Fruit fly (Drosophila melanogaster) whole organism, embryonic: ENCODE results near the gene Elp4.

Source experiments
- Abd-B ChIP-seq: fragments of 200-800 bp; sonication (Bioruptor generic); optimal IDR thresholded peaks from 2 replicates; lab custom pipeline; 2018; ENCODE audit warnings: missing biosample characterization, mild to moderate bottlenecking, missing genetic modification characterization, moderate library complexity
- CG12299 ChIP-seq: fragments of 200-800 bp; sonication (Bioruptor generic); optimal IDR thresholded peaks from 2 replicates; lab custom pipeline; 2018; ENCODE audit warnings: missing biosample characterization, mild to moderate bottlenecking, missing genetic modification characterization
- CG13775 ChIP-seq: fragments of 200-800 bp; sonication (Bioruptor generic); optimal IDR thresholded peaks from 3 replicates; lab custom pipeline; 2017; ENCODE audit warnings: missing biosample characterization, mild to moderate bottlenecking, missing genetic modification characterization
- CG14050 ChIP-seq: fragments of 200-800 bp; sonication (Bioruptor generic); IDR thresholded peaks from 3 replicates; pipeline ENCODE4 v1.3.6; 2022; ENCODE audit warnings: missing biosample characterization, missing genetic modification characterization
- CG1529 ChIP-seq: fragments of 200-800 bp; sonication (Bioruptor generic); optimal IDR thresholded peaks from 3 replicates; lab custom pipeline; 2018; ENCODE audit warnings: missing biosample characterization, missing genetic modification characterization
- CG15479 ChIP-seq: fragments of 200-800 bp; sonication (Bioruptor generic); optimal IDR thresholded peaks from 3 replicates; lab custom pipeline; 2019; ENCODE audit warnings: missing biosample characterization, mild to moderate bottlenecking, missing genetic modification characterization, moderate library complexity
- CG16863 ChIP-seq: fragments of 200-800 bp; sonication (Bioruptor generic); optimal IDR thresholded peaks from 3 replicates; lab custom pipeline; 2016; ENCODE audit warnings: missing biosample characterization, missing genetic modification characterization
- CG17802 ChIP-seq: fragments of 200-800 bp; sonication (Bioruptor generic); optimal IDR thresholded peaks from 2 replicates; lab custom pipeline; 2018; ENCODE audit warnings: missing biosample characterization, mild to moderate bottlenecking, missing genetic modification characterization, moderate library complexity
- CG18599 ChIP-seq: fragments of 200-800 bp; sonication (Bioruptor generic); optimal IDR thresholded peaks from 3 replicates; lab custom pipeline; 2017; ENCODE audit warnings: missing biosample characterization, missing genetic modification characterization, mild to moderate bottlenecking, moderate library complexity, missing genetic modification reagents
- CG18619 ChIP-seq: fragments of 200-800 bp; sonication (Bioruptor generic); optimal IDR thresholded peaks from 3 replicates; lab custom pipeline; 2017; ENCODE audit warnings: missing biosample characterization, mild to moderate bottlenecking, missing genetic modification characterization
- CG2875 ChIP-seq: fragments of 200-800 bp; sonication (Bioruptor generic); optimal IDR thresholded peaks from 2 replicates; lab custom pipeline; 2017; ENCODE audit warnings: missing biosample characterization, mild to moderate bottlenecking, missing genetic modification characterization, missing genetic modification reagents
- CG3163 ChIP-seq: fragments of 200-800 bp; sonication (Bioruptor generic); optimal IDR thresholded peaks from 3 replicates; lab custom pipeline; 2016; ENCODE audit warnings: missing biosample characterization, missing genetic modification characterization
- CG5953 ChIP-seq: fragments of 200-800 bp; sonication (Bioruptor generic); IDR thresholded peaks from 2 replicates; pipeline ENCODE4 v1.3.6; 2022; ENCODE audit warnings: missing biosample characterization, missing genetic modification characterization
- CG6254 ChIP-seq: fragments of 200-800 bp; sonication (Bioruptor generic); optimal IDR thresholded peaks from 3 replicates; lab custom pipeline; 2017; ENCODE audit warnings: mild to moderate bottlenecking, missing biosample characterization, missing genetic modification reagents, missing genetic modification characterization
- CG7372 ChIP-seq: fragments of 200-800 bp; sonication (Bioruptor generic); IDR thresholded peaks from 2 replicates; pipeline ENCODE4 v1.3.6; 2022; ENCODE audit warnings: missing biosample characterization, missing genetic modification characterization
- CG8290 ChIP-seq, 3 experiments: fragments of 200-800 bp; sonication (Bioruptor generic); optimal IDR thresholded peaks; 2 replicates each; lab custom pipeline; 2016 to 2019; ENCODE audit warnings: missing biosample characterization in 3 of 3, missing genetic modification characterization in 3 of 3, mild to moderate bottlenecking in 2 of 3, moderate library complexity in 1 of 3
- CG9215 ChIP-seq: fragments of 200-800 bp; sonication (Bioruptor generic); IDR thresholded peaks from 2 replicates; pipeline ENCODE4 v1.3.6; 2022; ENCODE audit warnings: missing biosample characterization, missing genetic modification characterization
- Dek ChIP-seq: fragments of 200-800 bp; sonication (Bioruptor generic); optimal IDR thresholded peaks from 3 replicates; lab custom pipeline; 2019; ENCODE audit warnings: missing biosample characterization, mild to moderate bottlenecking, missing genetic modification characterization, moderate library complexity
- Doc3 ChIP-seq: fragments of 200-800 bp; sonication (Bioruptor generic); IDR thresholded peaks from 3 replicates; pipeline ENCODE4 v1.3.6; 2022; ENCODE audit warnings: missing biosample characterization, missing genetic modification characterization; ENCODE audit not compliant: partially characterized antibody
- Elba2 ChIP-seq: fragments of 200-800 bp; sonication (Bioruptor generic); optimal IDR thresholded peaks from 3 replicates; lab custom pipeline; 2016; ENCODE audit warnings: missing biosample characterization, missing genetic modification characterization
- Hmx ChIP-seq: fragments of 200-800 bp; sonication (Bioruptor generic); optimal IDR thresholded peaks from 2 replicates; lab custom pipeline; 2016; ENCODE audit warnings: missing biosample characterization, missing genetic modification characterization
- Lim3 ChIP-seq: fragments of 200-800 bp; sonication (Bioruptor generic); IDR thresholded peaks from 2 replicates; pipeline ENCODE4 v1.3.6; 2022; ENCODE audit warnings: missing biosample characterization, missing genetic modification characterization
- Med ChIP-seq: fragments of 200-800 bp; sonication (Bioruptor generic); peaks from one replicate; lab custom pipeline; 2016; ENCODE audit warnings: missing biosample characterization, missing genetic modification characterization, mild to moderate bottlenecking, inconsistent platforms, moderate library complexity
- Neu2 ChIP-seq: fragments of 200-800 bp; sonication (Bioruptor generic); optimal IDR thresholded peaks from 3 replicates; lab custom pipeline; 2016; ENCODE audit warnings: missing biosample characterization, missing genetic modification characterization, borderline replicate concordance
- Oli ChIP-seq: fragments of 200-800 bp; sonication (Bioruptor generic); optimal IDR thresholded peaks from 2 replicates; lab custom pipeline; 2018; ENCODE audit warnings: missing biosample characterization, mild to moderate bottlenecking, missing genetic modification characterization, moderate library complexity
- Trl ChIP-seq, 3 experiments: fragments of >200 bp in 2 of 3; fragments of 200-800 bp in 1 of 3; sonication (Bioruptor generic) in 1 of 3; optimal IDR thresholded peaks; 2 replicates in 1 of 3; 3 replicates in 2 of 3; lab custom pipeline; 2016 to 2017; ENCODE audit warnings: missing biosample characterization in 1 of 3, missing genetic modification characterization in 1 of 3
- amos ChIP-seq: fragments of 200-800 bp; sonication (Bioruptor generic); IDR thresholded peaks from 2 replicates; pipeline ENCODE4 v1.3.6; 2022; ENCODE audit warnings: missing biosample characterization, missing genetic modification characterization; ENCODE audit not compliant: partially characterized antibody
- bowl ChIP-seq: fragments of 200-800 bp; sonication (Bioruptor generic); IDR thresholded peaks from 2 replicates; pipeline ENCODE4 v1.3.6; 2022; ENCODE audit warnings: missing biosample characterization, missing genetic modification characterization
- cg ChIP-seq: fragments of 200-800 bp; sonication (Bioruptor generic); optimal IDR thresholded peaks from 3 replicates; lab custom pipeline; 2019; ENCODE audit warnings: missing biosample characterization, mild to moderate bottlenecking, missing genetic modification characterization, moderate library complexity
- chinmo ChIP-seq: fragments of 200-800 bp; sonication (Bioruptor generic); IDR thresholded peaks from 4 replicates; pipeline ENCODE4 v1.3.6; 2022; ENCODE audit warnings: missing biosample characterization, missing genetic modification characterization; ENCODE audit not compliant: partially characterized antibody
- croc ChIP-seq: fragments of 200-800 bp; sonication (Bioruptor generic); conservative IDR thresholded peaks from 3 replicates; pipeline ENCODE4 v1.3.6; 2022; ENCODE audit warnings: missing biosample characterization, missing genetic modification characterization
- disco-r ChIP-seq: fragments of 200-800 bp; sonication (Bioruptor generic); optimal IDR thresholded peaks from 2 replicates; lab custom pipeline; 2016; ENCODE audit warnings: missing biosample characterization, missing genetic modification characterization
- gce ChIP-seq: fragments of 200-800 bp; sonication (Bioruptor generic); IDR thresholded peaks from 3 replicates; pipeline ENCODE4 v1.3.6; 2022; ENCODE audit warnings: missing biosample characterization, missing genetic modification characterization
- her ChIP-seq: fragments of 200-800 bp; sonication (Bioruptor generic); optimal IDR thresholded peaks from 2 replicates; lab custom pipeline; 2016; ENCODE audit warnings: missing biosample characterization, missing genetic modification characterization
- lab ChIP-seq: fragments of 200-800 bp; sonication (Bioruptor generic); optimal IDR thresholded peaks from 3 replicates; lab custom pipeline; 2017; ENCODE audit warnings: missing biosample characterization, missing genetic modification characterization, mild to moderate bottlenecking, moderate library complexity, missing genetic modification reagents
- mam ChIP-seq: fragments of 200-800 bp; sonication (Bioruptor generic); optimal IDR thresholded peaks from 3 replicates; lab custom pipeline; 2016; ENCODE audit warnings: missing biosample characterization, missing genetic modification characterization
- phol ChIP-seq: fragments of 200-800 bp; sonication (Bioruptor generic); optimal IDR thresholded peaks from 3 replicates; lab custom pipeline; 2018; ENCODE audit warnings: missing biosample characterization, mild to moderate bottlenecking, missing genetic modification characterization, moderate library complexity
- prd ChIP-seq, 3 experiments: fragments of >200 bp in 2 of 3; fragments of 200-800 bp in 1 of 3; sonication (Bioruptor generic) in 1 of 3; optimal IDR thresholded peaks in 2 of 3; IDR thresholded peaks in 1 of 3; 2 replicates in 2 of 3; 3 replicates in 1 of 3; pipeline versions ENCODE4 v1.3.6 to Lab custom; 2017 to 2022; ENCODE audit warnings: missing biosample characterization in 1 of 3, missing genetic modification characterization in 1 of 3
- salm ChIP-seq: fragments of 200-800 bp; sonication (Bioruptor generic); optimal IDR thresholded peaks from 2 replicates; lab custom pipeline; 2018; ENCODE audit warnings: missing biosample characterization, mild to moderate bottlenecking, missing genetic modification characterization
- sd ChIP-seq: fragments of 200-800 bp; sonication (Bioruptor generic); optimal IDR thresholded peaks from 3 replicates; lab custom pipeline; 2018; ENCODE audit warnings: missing biosample characterization, mild to moderate bottlenecking, missing genetic modification characterization, moderate library complexity
- sens-2 ChIP-seq: fragments of 200-800 bp; sonication (Bioruptor generic); IDR thresholded peaks from 2 replicates; pipeline ENCODE4 v1.3.6; 2022; ENCODE audit warnings: missing biosample characterization, missing genetic modification characterization
- sr ChIP-seq: fragments of 200-800 bp; sonication (Bioruptor generic); IDR thresholded peaks from 3 replicates; pipeline ENCODE4 v1.3.6; 2022; ENCODE audit warnings: missing biosample characterization, missing genetic modification characterization
- ssp ChIP-seq: fragments of 200-800 bp; sonication (Bioruptor generic); IDR thresholded peaks from 2 replicates; pipeline ENCODE4 v1.3.6; 2022; ENCODE audit warnings: missing biosample characterization, missing genetic modification characterization
- tll ChIP-seq, 2 experiments: fragments of 200-800 bp in 1 of 2; fragments of >200 bp in 1 of 2; sonication (Bioruptor generic) in 1 of 2; optimal IDR thresholded peaks; 2 replicates each; lab custom pipeline; 2017 to 2019; ENCODE audit warnings: missing biosample characterization in 2 of 2, missing genetic modification characterization in 2 of 2, mild to moderate bottlenecking in 1 of 2, moderate library complexity in 1 of 2
- vvl ChIP-seq: fragments of 200-800 bp; sonication (Bioruptor generic); IDR thresholded peaks from 2 replicates; pipeline ENCODE4 v1.3.6; 2022; ENCODE audit warnings: missing biosample characterization, missing genetic modification characterization

The Elp4 gene

dm6 chr2L:5550735-5551134 is 26.8 kb downstream of the Elp4 start, which contains the start of gene CG14014:
TSS of gene CG14014 (minus strand) at chr2L:5550835.
- TF ChIP-seq amos (no peak), disco-r (GFP tag; lab: Kevin White, UChicago) (no peak), Elba2 (GFP tag; lab: Kevin White, UChicago) (peak; percentile 83), CG15479 (GFP tag; lab: Kevin White, UChicago) (peak; percentile 34)

DNA sequence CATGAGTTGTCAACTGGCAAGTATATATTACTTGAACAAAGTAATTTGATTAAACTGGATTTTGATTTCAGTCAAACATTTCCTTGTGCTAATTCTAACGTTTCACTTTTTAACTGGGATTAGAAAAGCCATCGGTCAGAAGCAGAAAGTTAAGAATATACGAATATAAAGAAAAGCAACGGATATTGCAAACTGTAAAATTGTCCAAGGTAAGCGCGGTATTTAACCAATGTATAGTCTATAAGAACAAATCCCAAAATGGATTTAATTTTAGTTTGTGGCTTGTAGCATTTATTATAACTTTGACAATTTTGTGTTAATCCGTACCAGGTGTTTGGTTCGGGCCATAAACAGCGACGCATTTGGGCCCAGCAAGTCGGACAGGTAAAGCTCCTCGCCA is 27.6 kb downstream of the Elp4 start, which contains the start of gene CG18269:
CG18269 (plus strand) TSS at position 301 of the 400 bp plus-strand sequence.
- no peak for TF ChIP-seq bowl
- TF ChIP-seq cg (GFP tag; lab: Kevin White, UChicago) = no peak
- no peak for TF ChIP-seq lab (GFP tag; lab: Kevin White, UChicago)
- no peak for TF ChIP-seq Trl (optimal IDR thresholded peaks at IDR 0.05; lab: Kevin White, UChicago)
- no peak for TF ChIP-seq Trl (GFP tag; optimal IDR thresholded peaks at IDR 0.05; lab: Kevin White, UChicago)
- no peak for TF ChIP-seq CG8290 (GFP tag; optimal IDR thresholded peaks at IDR 0.05; lab: Kevin White, UChicago)
- TF ChIP-seq CG8290 (tag; optimal IDR thresholded peaks at IDR 0.05; lab: Kevin White, UChicago) = no peak
- TF ChIP-seq gce (GFP tag; lab: Robert Waterston, UW) = no peak
- TF ChIP-seq Hmx = no peak
- TF ChIP-seq prd (optimal IDR thresholded peaks at IDR 0.05; lab: Kevin White, UChicago) = no peak
- no peak for TF ChIP-seq prd (GFP tag; IDR thresholded peaks at IDR 0.05; lab: Robert Waterston, UW)
- no peak for TF ChIP-seq Oli (tag; lab: Kevin White, UChicago)
- no peak for TF ChIP-seq mam
- no peak for TF ChIP-seq her (GFP tag; lab: Kevin White, UChicago)
- TF ChIP-seq salm (tag; lab: Kevin White, UChicago) = no peak
- no peak for TF ChIP-seq CG6254 (GFP tag; lab: Kevin White, UChicago)
- TF ChIP-seq ssp (GFP tag; lab: Robert Waterston, UW) = no peak

dm6 chr2L:5553750-5554149 is 29.8 kb downstream of the Elp4 start, which contains the start of the genes CG14013 and CG14017:
TSS of gene CG14013 (minus strand) at chr2L:5553850.
TSS of gene CG14017 (plus strand) at chr2L:5553897.
- no peak for TF ChIP-seq CG3163
- no peak for TF ChIP-seq phol (tag; lab: Kevin White, UChicago)
- TF ChIP-seq croc (GFP tag; lab: Robert Waterston, UW) = no peak
- no peak for TF ChIP-seq Abd-B (GFP tag; lab: Kevin White, UChicago)
- TF ChIP-seq CG14050 (GFP tag; lab: Robert Waterston, UW) = no peak
- TF ChIP-seq CG18619 = no peak
- TF ChIP-seq Dek (tag; lab: Kevin White, UChicago) = no peak
- TF ChIP-seq Lim3 (GFP tag; lab: Robert Waterston, UW) = no peak
- TF ChIP-seq CG17802 = no peak

dm6 chr2L:5554818-5555217 is 30.9 kb downstream of the Elp4 start, which contains the start of gene GluRIIA:
TSS of gene GluRIIA (plus strand) at chr2L:5555072.
- TF ChIP-seq tll (GFP tag; optimal IDR thresholded peaks at IDR 0.05; lab: Kevin White, UChicago) (no peak), sr (GFP tag; lab: Robert Waterston, UW) (peak; percentile 84), CG16863 (GFP tag; lab: Kevin White, UChicago) (no peak), CG9215 (GFP tag; lab: Robert Waterston, UW) (no peak), chinmo (0 out of 4 replicates have a peak, but pooled peaks have one; percentile 42), CG7372 (peak; percentile 58; the same call in 1 of the 2 replicates), CG12299 (tag; lab: Kevin White, UChicago) (no peak), sd (tag; lab: Kevin White, UChicago) (peak; percentile 54), Doc3 (GFP tag; lab: Robert Waterston, UW) (no peak), CG2875 (GFP tag; lab: Kevin White, UChicago) (no peak), vvl (GFP tag; lab: Robert Waterston, UW) (no peak), CG1529 (GFP tag; lab: Kevin White, UChicago) (no peak), CG18599 (GFP tag; lab: Kevin White, UChicago) (no peak), Med (GFP tag; lab: Kevin White, UChicago) (peak; percentile 70), CG5953 (GFP tag; lab: Robert Waterston, UW) (no peak), CG13775 (no peak), Neu2 (GFP tag; lab: Kevin White, UChicago) (no peak), sens-2 (GFP tag; lab: Robert Waterston, UW) (no peak)
